Worm (Caenorhabditis elegans) whole organism, young adult: Measurements from ENCODE around the gene syp-2.

Experiments used
- D2030.7 ChIP-seq: fragments of 200-800 bp; sonication (Bioruptor generic); IDR thresholded peaks from 2 replicates; pipeline ENCODE4 v1.3.6; 2022; ENCODE audit warnings: missing genetic modification reagents, missing genetic modification characterization, missing compliant biosample characterization
- F23B12.7 ChIP-seq: sonication (generic microtip); optimal IDR thresholded peaks from 2 replicates; lab custom pipeline; 2017; ENCODE audit warnings: missing genetic modification characterization, mild to moderate bottlenecking, missing compliant biosample characterization, antibody characterized with exemption, moderate library complexity; ENCODE audit not compliant: insufficient read depth
- F52B5.7 ChIP-seq: sonication (generic microtip); optimal IDR thresholded peaks from 2 replicates; lab custom pipeline; 2016; ENCODE audit warnings: mild to moderate bottlenecking, missing genetic modification characterization, missing compliant biosample characterization
- K11D2.4 ChIP-seq: fragments of 200-800 bp; sonication (Bioruptor generic); IDR thresholded peaks from 2 replicates; pipeline ENCODE4 v1.3.6; 2022; ENCODE audit warnings: missing genetic modification reagents, missing genetic modification characterization, missing compliant biosample characterization
- Y67H2A.10 ChIP-seq: fragments of 200-800 bp; sonication (Bioruptor generic); conservative IDR thresholded peaks from 2 replicates; pipeline ENCODE4 v1.3.6; 2022; ENCODE audit warnings: missing genetic modification reagents, missing genetic modification characterization, missing compliant biosample characterization
- ama-1 ChIP-seq, 3 experiments: fragments of 150-350 bp in 1 of 3; sonication (generic microtip) in 2 of 3; optimal IDR thresholded peaks; 2 replicates each; lab custom pipeline; 2014 to 2018; ENCODE audit warnings: missing biosample characterization in 2 of 3, missing genetic modification characterization in 2 of 3, missing genetic modification reagents in 2 of 3
- attf-3 ChIP-seq: fragments of 200-800 bp; sonication (Bioruptor generic); conservative IDR thresholded peaks from 2 replicates; pipeline ENCODE4 v1.3.6; 2022; ENCODE audit warnings: missing genetic modification reagents, missing genetic modification characterization, missing compliant biosample characterization
- attf-6 ChIP-seq: fragments of 200-800 bp; sonication (Bioruptor generic); IDR thresholded peaks from 2 replicates; pipeline ENCODE4 v1.3.6; 2022; ENCODE audit warnings: missing genetic modification reagents, missing genetic modification characterization, missing compliant biosample characterization
- madf-10 ChIP-seq: sonication (generic microtip); optimal IDR thresholded peaks from 2 replicates; lab custom pipeline; 2016; ENCODE audit warnings: mild to moderate bottlenecking, missing genetic modification characterization, missing compliant biosample characterization
- madf-8 ChIP-seq: fragments of 200-800 bp; sonication (Bioruptor generic); conservative IDR thresholded peaks from 2 replicates; pipeline ENCODE4 v1.3.6; 2022; ENCODE audit warnings: missing genetic modification reagents, missing genetic modification characterization, missing compliant biosample characterization
- pbrm-1 ChIP-seq: fragments of 200-800 bp; sonication (Bioruptor generic); IDR thresholded peaks from 2 replicates; pipeline ENCODE4 v1.3.6; 2022; ENCODE audit warnings: missing genetic modification reagents, missing genetic modification characterization, missing compliant biosample characterization
- pha-4 ChIP-seq: fragments of 150-350 bp; sonication (generic microtip); optimal IDR thresholded peaks from 2 replicates; lab custom pipeline; 2014; ENCODE audit warnings: missing biosample characterization, missing genetic modification reagents, missing genetic modification characterization
- sea-2 ChIP-seq: fragments of 200-800 bp; sonication (Bioruptor generic); IDR thresholded peaks from 2 replicates; pipeline ENCODE4 v1.3.6; 2022; ENCODE audit warnings: missing genetic modification characterization, missing compliant biosample characterization
- unc-62 ChIP-seq: fragments of 150-350 bp; optimal IDR thresholded peaks from 2 replicates; lab custom pipeline; 2014; ENCODE audit warnings: missing biosample characterization, missing genetic modification reagents, missing genetic modification characterization

- TF ChIP-seq Y67H2A.10 (GFP tag; lab: Robert Waterston, UW), result no peak
- TF ChIP-seq ama-1 (optimal IDR thresholded peaks at IDR 0.05; lab: Kevin White, UChicago), result no peak
- no peak for TF ChIP-seq ama-1 (GFP tag; optimal IDR thresholded peaks at IDR 0.05; lab: Kevin White, UChicago)
- no peak for TF ChIP-seq unc-62
- no peak for TF ChIP-seq pha-4
- no peak for TF ChIP-seq sea-2 (GFP tag; lab: Robert Waterston, UW)
- no peak for TF ChIP-seq attf-6 (GFP tag; lab: Robert Waterston, UW)
- TF ChIP-seq K11D2.4, result no peak
- TF ChIP-seq F52B5.7 (tag; lab: Kevin White, UChicago), result no peak
- TF ChIP-seq madf-10 (tag; lab: Kevin White, UChicago), result no peak
- no peak for TF ChIP-seq attf-3
- TF ChIP-seq F23B12.7 (tag; lab: Kevin White, UChicago), result no peak
- TF ChIP-seq pbrm-1 (GFP tag; lab: Robert Waterston, UW), result no peak
- TF ChIP-seq madf-8 (GFP tag; lab: Robert Waterston, UW), result no peak
- no peak for TF ChIP-seq D2030.7
Observed at ce11 chrV:5587042-5587441, 50.8 kb downstream of the syp-2 start.
